Fruit fly (Drosophila melanogaster) whole organism, wandering third instar larva: ENCODE measurements around the gene CG4949.
A peak's percentile ranks its signal among the peaks of the same experiment; 100 is the strongest.

Source experiments
- CG9705 ChIP-seq: fragments of 200-800 bp; sonication (Bioruptor generic); optimal IDR thresholded peaks from 2 replicates; lab custom pipeline; 2018; ENCODE audit warnings: missing biosample characterization, mild to moderate bottlenecking, missing genetic modification characterization
- Dif ChIP-seq: fragments of 200-275, 200-300 bp; sonication (Bioruptor generic); optimal IDR thresholded peaks from 2 replicates; lab custom pipeline; 2018; ENCODE audit warnings: missing biosample characterization, missing genetic modification characterization; ENCODE audit not compliant: partially characterized antibody
- OdsH ChIP-seq: fragments of 200-800 bp; sonication (Bioruptor generic); optimal IDR thresholded peaks from 2 replicates; lab custom pipeline; 2016; ENCODE audit warnings: missing biosample characterization, mild to moderate bottlenecking, missing genetic modification characterization
- Rel ChIP-seq, 2 experiments: fragments of 200-800 bp; sonication (Bioruptor generic) in 1 of 2; optimal IDR thresholded peaks; 2 replicates in 1 of 2; 3 replicates in 1 of 2; lab custom pipeline; 2016 to 2019; ENCODE audit warnings: mild to moderate bottlenecking in 2 of 2, missing biosample characterization in 2 of 2, missing genetic modification characterization in 2 of 2, moderate library complexity in 1 of 2
- pan ChIP-seq: fragments of >200 bp; optimal IDR thresholded peaks from 2 replicates; lab custom pipeline; 2017
- psq ChIP-seq: fragments of 200-800 bp; sonication (Bioruptor generic); optimal IDR thresholded peaks from 3 replicates; lab custom pipeline; 2017; ENCODE audit warnings: missing biosample characterization, mild to moderate bottlenecking, missing genetic modification characterization, moderate library complexity
- sage ChIP-seq: fragments of 200-800 bp; sonication (Bioruptor generic); optimal IDR thresholded peaks from 2 replicates; lab custom pipeline; 2016; ENCODE audit warnings: missing biosample characterization, mild to moderate bottlenecking, missing genetic modification characterization

dm6 chrX:17109673-17110072, 31.0 kb downstream of the CG4949 start:
- TF ChIP-seq pan (lab: Kevin White, UChicago) = no peak
- TF ChIP-seq CG9705 = no peak
- no peak for TF ChIP-seq sage
- no peak for TF ChIP-seq psq (GFP tag; lab: Kevin White, UChicago)
- TF ChIP-seq Rel (GFP tag; optimal IDR thresholded peaks at IDR 0.05; lab: Kevin White, UChicago) = peak; percentile 20
- no peak for TF ChIP-seq Rel (tag; optimal IDR thresholded peaks at IDR 0.05; lab: Kevin White, UChicago)
- TF ChIP-seq Dif = no peak
- TF ChIP-seq OdsH (GFP tag; lab: Kevin White, UChicago) = no peak
